Worm (Caenorhabditis elegans): ENCODE results near the gene idhb-1.

idhb-1 gene

ce11 chrX:14165156-14165555 is 8.7 kb downstream of the idhb-1 start:
- TF ChIP-seq dmd-4 (tag; optimal IDR thresholded peaks at IDR 0.05; ENCODE audit: borderline replicate concordance) (no peak), unc-3 (GFP tag; conservative IDR thresholded peaks at IDR 0.05) (no peak), unc-3 (tag; optimal IDR thresholded peaks at IDR 0.05) (no peak), ztf-16 (tag; optimal IDR thresholded peaks at IDR 0.05) (no peak), ahr-1 (tag; optimal IDR thresholded peaks at IDR 0.05) (no peak), nfya-1 (tag; optimal IDR thresholded peaks at IDR 0.05) (no peak), pag-3 (tag; optimal IDR thresholded peaks at IDR 0.05; ENCODE audit: borderline replicate concordance) (no peak), ceh-14 (tag; optimal IDR thresholded peaks at IDR 0.05) (no peak)

- no peak for TF ChIP-seq ref-2 (tag; optimal IDR thresholded peaks at IDR 0.05)
- no peak for TF ChIP-seq K02D7.2 (tag; optimal IDR thresholded peaks at IDR 0.05)
- no peak for TF ChIP-seq unc-42 (tag; optimal IDR thresholded peaks at IDR 0.05)
- TF ChIP-seq ceh-6 (GFP tag; optimal IDR thresholded peaks at IDR 0.05), result no peak
- no peak for TF ChIP-seq ceh-18 (tag; optimal IDR thresholded peaks at IDR 0.05)
- no peak for TF ChIP-seq pros-1 (tag; optimal IDR thresholded peaks at IDR 0.05)
- no peak for TF ChIP-seq pat-9 (tag; optimal IDR thresholded peaks at IDR 0.05)
- no peak for TF ChIP-seq lim-6 (tag; optimal IDR thresholded peaks at IDR 0.05)
Measured at ce11 chrX:14164234-14164633, 9.6 kb downstream of the idhb-1 start, which contains the start of gene vha-20. Gene vha-20, minus strand, starts transcription at chrX:14164506.

ce11 chrX:14161684-14162347 is 12.0 kb downstream of the idhb-1 start, which contains the start of gene lgc-25:
Gene lgc-25, minus strand, starts transcription at chrX:14161734.
- no peak for TF ChIP-seq gmeb-2 (tag; optimal IDR thresholded peaks at IDR 0.05)
- no peak for TF ChIP-seq lim-6 (tag; optimal IDR thresholded peaks at IDR 0.05)
- no peak for TF ChIP-seq pag-3 (tag; optimal IDR thresholded peaks at IDR 0.05; ENCODE audit: borderline replicate concordance)
- no peak for TF ChIP-seq pros-1 (tag; optimal IDR thresholded peaks at IDR 0.05)
- no peak for TF ChIP-seq unc-55 (GFP tag; optimal IDR thresholded peaks at IDR 0.05)
- TF ChIP-seq unc-3 (GFP tag; conservative IDR thresholded peaks at IDR 0.05), result no peak
- no peak for TF ChIP-seq unc-3 (tag; optimal IDR thresholded peaks at IDR 0.05)
- no peak for TF ChIP-seq K09A11.1 (tag; optimal IDR thresholded peaks at IDR 0.05; ENCODE audit: insufficient read depth)
- no peak for TF ChIP-seq che-1 (tag; optimal IDR thresholded peaks at IDR 0.05)
- TF ChIP-seq eyg-1 (tag; optimal IDR thresholded peaks at IDR 0.05), result no peak
- TF ChIP-seq fkh-6 (tag; optimal IDR thresholded peaks at IDR 0.05), result no peak
- TF ChIP-seq fax-1 (tag; optimal IDR thresholded peaks at IDR 0.05), result no peak
- TF ChIP-seq K02D7.2 (tag; optimal IDR thresholded peaks at IDR 0.05), result no peak
- TF ChIP-seq C38D4.7 (GFP tag; optimal IDR thresholded peaks at IDR 0.05), result no peak
- TF ChIP-seq dve-1 (tag; optimal IDR thresholded peaks at IDR 0.05), result no peak
- no peak for TF ChIP-seq ceh-24 (tag; optimal IDR thresholded peaks at IDR 0.05)
- no peak for TF ChIP-seq nfya-1 (tag; optimal IDR thresholded peaks at IDR 0.05)
- no peak for TF ChIP-seq unc-86 (tag; optimal IDR thresholded peaks at IDR 0.05)
- no peak for TF ChIP-seq pha-2 (tag; optimal IDR thresholded peaks at IDR 0.05)
- no peak for TF ChIP-seq odd-2 (tag; optimal IDR thresholded peaks at IDR 0.05)

ce11 chrX:14156913-14157312 is 16.9 kb downstream of the idhb-1 start, which contains the start of gene ceh-90:
Gene ceh-90, minus strand, starts transcription at chrX:14157013.
- no peak for TF ChIP-seq pha-4 (tag; optimal IDR thresholded peaks at IDR 0.05)
- TF ChIP-seq unc-42 (tag; optimal IDR thresholded peaks at IDR 0.05), result no peak
- no peak for TF ChIP-seq ceh-48 (tag; optimal IDR thresholded peaks at IDR 0.05)
- TF ChIP-seq C08G9.2 (tag; optimal IDR thresholded peaks at IDR 0.05), result no peak
- TF ChIP-seq ttx-3 (tag; optimal IDR thresholded peaks at IDR 0.05), result no peak
- TF ChIP-seq F13H6.1 (tag; optimal IDR thresholded peaks at IDR 0.05), result no peak
- TF ChIP-seq eyg-1 (tag; optimal IDR thresholded peaks at IDR 0.05), result no peak
- no peak for TF ChIP-seq hlh-8 (tag; optimal IDR thresholded peaks at IDR 0.05)
- no peak for TF ChIP-seq mec-3 (tag; optimal IDR thresholded peaks at IDR 0.05; ENCODE audit: borderline replicate concordance)
- no peak for TF ChIP-seq nfya-1 (tag; optimal IDR thresholded peaks at IDR 0.05)
- TF ChIP-seq madf-2 (tag; optimal IDR thresholded peaks at IDR 0.05), result no peak
- no peak for TF ChIP-seq elt-2 (tag; optimal IDR thresholded peaks at IDR 0.05)
- no peak for TF ChIP-seq K02D7.2 (tag; optimal IDR thresholded peaks at IDR 0.05)
- no peak for TF ChIP-seq pros-1 (tag; optimal IDR thresholded peaks at IDR 0.05)

All from whole organism, late embryonic.